Worm (Caenorhabditis elegans): ENCODE measurements around the gene nlp-50.

ce11 chrII:6803024-6803423 lies 38.2 kb downstream of the nlp-50 start, which contains the start of gene tab-1:
- TF ChIP-seq flt-1 (GFP tag; IDR thresholded peaks at IDR 0.05) (no peak), tab-1 (GFP tag; IDR thresholded peaks at IDR 0.05) (no peak)

Measured in whole organism, midembryonic.